Worm (Caenorhabditis elegans) whole organism, L4/young adult: ENCODE results near the gene T14B4.9.

Experiments
- W03F9.2 ChIP-seq: fragments of 150-350 bp; optimal IDR thresholded peaks from 2 replicates; lab custom pipeline; 2014; ENCODE audit warnings: missing biosample characterization, missing genetic modification characterization
- dao-5 ChIP-seq: sonication (generic microtip); optimal IDR thresholded peaks from 2 replicates; lab custom pipeline; 2016; ENCODE audit warnings: missing genotype, missing genetic modification characterization, moderate library complexity, missing compliant biosample characterization
- him-1 ChIP-seq: sonication (generic microtip); optimal IDR thresholded peaks from 2 replicates; lab custom pipeline; 2016; ENCODE audit warnings: missing genotype, missing genetic modification reagents, missing genetic modification characterization, missing compliant biosample characterization

T14B4.9 gene

ce11 chrII:6716638-6717037 lies 17.0 kb downstream of the T14B4.9 start, which contains the start of the genes T14B4.5 and T14B4.20:
T14B4.5 (plus strand) TSS chrII:6716863.
T14B4.20 (plus strand) TSS chrII:6716901.
- TF ChIP-seq him-1: no peak
- TF ChIP-seq W03F9.2 (tag; lab: Kevin White, UChicago): no peak
- no peak for TF ChIP-seq dao-5 (tag; lab: Kevin White, UChicago)

ce11 chrII:6715853-6716252 lies 17.8 kb downstream of the T14B4.9 start:
- no peak for TF ChIP-seq him-1
- TF ChIP-seq W03F9.2 (tag; lab: Kevin White, UChicago): no peak
- TF ChIP-seq dao-5 (tag; lab: Kevin White, UChicago): no peak

- no peak for TF ChIP-seq dao-5 (tag; lab: Kevin White, UChicago)
- no peak for TF ChIP-seq him-1
- no peak for TF ChIP-seq W03F9.2 (tag; lab: Kevin White, UChicago)
These were observed 19.7 kb downstream of the T14B4.9 start, which contains the start of gene dpy-2 for ce11 chrII:6713832-6714342. dpy-2 (plus strand) TSS chrII:6714292.

DNA sequence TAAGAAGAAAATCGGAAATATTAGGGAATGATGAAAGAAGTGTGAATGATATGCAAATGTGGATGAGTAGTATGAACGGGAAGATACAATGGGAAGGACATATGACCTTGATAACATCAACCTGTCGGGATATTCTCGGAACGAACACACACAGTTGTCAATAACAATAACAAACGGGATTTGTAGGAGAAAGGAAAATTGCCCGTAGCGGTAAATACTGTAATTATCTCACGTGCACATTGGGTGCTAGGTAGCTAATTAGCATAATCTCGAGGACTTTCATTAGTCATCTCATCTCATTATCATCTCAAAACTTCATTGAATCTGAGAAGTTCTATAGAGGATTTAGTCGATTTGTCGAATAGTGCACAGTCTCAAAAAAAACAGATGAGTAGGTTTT lies 20.6 kb downstream of the T14B4.9 start:
- no peak for TF ChIP-seq W03F9.2 (tag; lab: Kevin White, UChicago)
- no peak for TF ChIP-seq dao-5 (tag; lab: Kevin White, UChicago)
- TF ChIP-seq him-1: no peak

ce11 chrII:6712177-6712981 lies 21.2 kb downstream of the T14B4.9 start, which contains the start of the genes dpy-10 and T14B4.19:
dpy-10 (minus strand) TSS chrII:6712227.
T14B4.19 (minus strand) TSS chrII:6712931.
- TF ChIP-seq W03F9.2 (tag; lab: Kevin White, UChicago): no peak
- TF ChIP-seq dao-5 (tag; lab: Kevin White, UChicago): no peak
- TF ChIP-seq him-1: no peak

- TF ChIP-seq dao-5 (tag; lab: Kevin White, UChicago) (no peak), W03F9.2 (tag; lab: Kevin White, UChicago) (no peak), him-1 (no peak)
These were observed 23.0 kb downstream of the T14B4.9 start for ce11 chrII:6710596-6710995.

DNA sequence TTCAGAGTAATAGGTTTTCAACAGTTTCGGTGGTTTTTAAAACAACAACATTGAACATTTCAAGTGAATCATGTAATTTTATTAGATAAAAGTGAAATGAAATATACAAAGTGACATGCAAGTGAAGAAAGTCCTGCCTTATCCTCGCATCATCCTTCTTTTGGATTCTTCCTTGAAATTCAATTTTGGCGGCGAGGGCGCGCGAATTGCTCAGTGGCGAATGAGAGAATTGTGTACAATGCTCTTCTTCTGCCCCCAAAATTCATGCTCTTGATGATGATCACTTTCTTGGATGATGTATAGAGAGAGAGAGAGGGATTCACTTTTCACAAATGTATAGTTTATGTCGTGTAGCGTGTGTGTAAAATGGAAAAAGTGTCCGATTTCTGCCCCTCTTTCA lies 23.9 kb downstream of the T14B4.9 start:
- no peak for TF ChIP-seq W03F9.2 (tag; lab: Kevin White, UChicago)

ce11 chrII:6708980-6709379 lies 24.6 kb downstream of the T14B4.9 start:
- no peak for TF ChIP-seq dao-5 (tag; lab: Kevin White, UChicago)
- TF ChIP-seq W03F9.2 (tag; lab: Kevin White, UChicago): no peak
- TF ChIP-seq him-1: peak; percentile 56

ce11 chrII:6707496-6708260 lies 25.9 kb downstream of the T14B4.9 start:
- no peak for TF ChIP-seq him-1
- TF ChIP-seq dao-5 (tag; lab: Kevin White, UChicago): no peak
- TF ChIP-seq W03F9.2 (tag; lab: Kevin White, UChicago): no peak

DNA sequence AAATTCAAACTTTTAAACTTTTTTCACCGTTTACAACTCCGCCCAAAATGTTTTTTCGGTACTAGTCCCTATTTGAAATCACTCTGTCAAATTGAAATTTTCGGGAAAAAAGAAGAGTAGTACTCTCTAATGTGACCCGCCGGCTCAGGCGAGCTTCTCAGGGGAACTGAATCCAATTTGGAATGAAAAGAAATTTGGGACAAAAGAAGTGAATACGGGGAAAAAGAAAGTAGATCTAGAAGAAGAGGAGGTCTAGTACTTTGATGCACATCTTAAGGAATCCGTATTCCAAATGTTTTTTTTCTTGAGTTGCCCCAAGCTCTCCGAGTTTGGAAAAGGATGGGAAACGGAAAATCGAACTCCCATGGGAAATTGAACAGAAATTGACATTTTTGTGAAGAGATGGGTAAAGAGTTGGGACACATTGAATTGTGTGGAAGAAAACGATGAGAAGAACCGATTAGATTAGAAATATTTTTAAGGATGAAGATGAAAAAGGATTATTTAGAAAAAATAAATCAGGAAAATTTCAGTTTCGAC lies 27.0 kb downstream of the T14B4.9 start:
- TF ChIP-seq W03F9.2 (tag; lab: Kevin White, UChicago) (no peak), him-1 (no peak), dao-5 (tag; lab: Kevin White, UChicago) (no peak)

- TF ChIP-seq W03F9.2 (tag; lab: Kevin White, UChicago): no peak
- TF ChIP-seq him-1: no peak
- no peak for TF ChIP-seq dao-5 (tag; lab: Kevin White, UChicago)
These were observed 27.9 kb downstream of the T14B4.9 start, which contains the start of gene rpy-1 for ce11 chrII:6705593-6706228. rpy-1 (minus strand) TSS chrII:6705643.

DNA sequence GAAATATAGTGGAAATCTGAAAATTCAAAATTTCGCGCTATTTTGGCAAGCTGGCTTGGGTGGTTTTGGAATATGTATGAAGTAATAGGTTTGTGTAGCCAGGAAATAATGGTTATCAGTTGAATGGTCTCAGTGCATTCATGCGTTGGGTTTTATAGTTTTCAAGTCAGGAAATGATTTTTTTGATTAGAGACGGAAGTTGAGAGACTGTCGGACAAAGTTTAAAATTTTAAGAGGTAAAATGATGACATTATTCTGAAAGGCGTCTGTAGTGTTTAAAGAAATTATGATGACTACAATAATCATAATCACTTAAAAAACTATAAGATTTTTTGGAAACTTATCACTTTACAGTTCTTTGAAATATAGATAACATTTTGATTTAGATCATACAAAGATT lies 32.1 kb downstream of the T14B4.9 start, which contains the start of gene C18H9.6:
TSS of gene C18H9.6 (minus strand) at position 129 of the 400 bp plus-strand sequence.
- TF ChIP-seq W03F9.2 (tag; lab: Kevin White, UChicago) (no peak), him-1 (no peak), dao-5 (tag; lab: Kevin White, UChicago) (no peak)

DNA sequence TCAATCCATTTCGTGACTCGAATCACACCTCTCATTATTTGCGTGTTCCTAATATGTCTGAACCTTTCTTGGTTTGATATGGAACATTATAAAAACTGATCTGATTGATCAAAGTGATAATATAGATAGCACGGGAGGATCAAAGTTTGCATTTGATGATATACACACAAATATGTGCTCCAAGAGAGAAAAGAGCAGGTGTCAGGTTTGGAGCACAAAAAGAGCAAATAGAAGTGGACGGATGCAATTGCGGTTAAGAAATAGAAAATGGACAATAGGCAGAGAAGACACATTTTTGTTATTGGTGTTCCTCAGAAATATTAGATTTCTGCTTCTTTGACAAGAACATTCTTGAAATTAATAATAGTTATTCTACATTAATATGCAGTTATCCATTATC lies 34.8 kb downstream of the T14B4.9 start, which contains the start of gene C18H9.1:
TSS of gene C18H9.1 (plus strand) at position 301 of the 400 bp plus-strand sequence.
- no peak for TF ChIP-seq W03F9.2 (tag; lab: Kevin White, UChicago)
- no peak for TF ChIP-seq dao-5 (tag; lab: Kevin White, UChicago)
- TF ChIP-seq him-1: no peak
